Worm (Caenorhabditis elegans): Measurements from ENCODE around the gene age-1.

DNA sequence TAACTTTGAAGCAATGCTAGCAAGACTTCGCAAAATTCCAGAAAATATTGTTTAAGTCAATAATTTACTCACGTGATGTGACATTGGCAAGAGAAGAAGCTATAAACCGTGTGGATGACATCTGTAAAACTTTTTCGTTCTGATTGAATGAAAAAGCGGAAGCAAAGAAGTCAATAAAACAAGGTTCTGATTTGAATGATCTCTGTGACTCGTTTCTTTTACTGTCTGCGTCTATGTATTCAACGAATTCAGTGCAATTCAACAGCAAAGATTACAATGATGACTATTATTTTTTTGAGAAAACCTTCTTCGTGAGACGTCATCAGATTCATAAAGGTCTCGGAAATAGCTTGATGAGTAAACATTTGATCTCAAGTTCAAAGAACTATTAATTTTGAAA is 34.0 kb downstream of the age-1 start, which contains the start of gene hacl-1:
- TF ChIP-seq flt-1 (GFP tag; IDR thresholded peaks at IDR 0.05) = no peak
- no peak for TF ChIP-seq ref-1 (GFP tag; conservative IDR thresholded peaks at IDR 0.05)
- no peak for TF ChIP-seq cog-1 (tag; optimal IDR thresholded peaks at IDR 0.05)
- TF ChIP-seq tab-1 (GFP tag; IDR thresholded peaks at IDR 0.05) = no peak
- no peak for TF ChIP-seq med-1 (GFP tag; optimal IDR thresholded peaks at IDR 0.05; ENCODE audit: insufficient read depth)
- no peak for TF ChIP-seq T22C8.4 (GFP tag; IDR thresholded peaks at IDR 0.05)

All from whole organism, midembryonic.